Worm (Caenorhabditis elegans) whole organism, L2 larva: ENCODE data around the gene K11D12.12.

Source experiments
- fos-1 ChIP-seq: fragments of 150-350 bp; optimal IDR thresholded peaks from 2 replicates; lab custom pipeline; 2014; ENCODE audit warnings: missing biosample characterization, missing genetic modification characterization
- lin-13 ChIP-seq: fragments of 150-350 bp; optimal IDR thresholded peaks from 2 replicates; lab custom pipeline; 2014; ENCODE audit warnings: missing biosample characterization, missing genetic modification reagents, missing genetic modification characterization
- lin-39 ChIP-seq: fragments of 150-350 bp; optimal IDR thresholded peaks from 2 replicates; lab custom pipeline; 2014; ENCODE audit warnings: missing biosample characterization, missing genetic modification reagents, missing genetic modification characterization
- lsy-2 ChIP-seq, 2 experiments: fragments of 150-350 bp in 1 of 2; sonication (generic microtip) in 1 of 2; optimal IDR thresholded peaks; 2 replicates each; lab custom pipeline; 2014 to 2017; ENCODE audit warnings: missing biosample characterization in 2 of 2, missing genetic modification characterization in 2 of 2
- nhr-237 ChIP-seq: fragments of 150-350 bp; optimal IDR thresholded peaks from 2 replicates; lab custom pipeline; 2014; ENCODE audit warnings: missing biosample characterization, missing genetic modification characterization
- nhr-77 ChIP-seq: fragments of 150-350 bp; optimal IDR thresholded peaks from 2 replicates; lab custom pipeline; 2014; ENCODE audit warnings: missing biosample characterization, missing genetic modification characterization
- skn-1 ChIP-seq: sonication (generic microtip); optimal IDR thresholded peaks from 2 replicates; lab custom pipeline; 2017; ENCODE audit warnings: missing biosample characterization, missing genetic modification characterization

- TF ChIP-seq nhr-77 (no peak), fos-1 (tag; lab: Kevin White, UChicago) (peak; percentile 43), lin-39 (tag; lab: Kevin White, UChicago) (no peak), lsy-2 (tag; optimal IDR thresholded peaks at IDR 0.05; lab: Kevin White, UChicago) (peak; percentile 17 to 71), nhr-237 (tag; lab: Kevin White, UChicago) (no peak), skn-1 (tag; lab: Kevin White, UChicago) (no peak), lin-13 (GFP tag; lab: Kevin White, UChicago) (peak; percentile 20)
Measured at ce11 chrV:5064761-5065421, 12.8 kb downstream of the K11D12.12 start, which contains the start of gene mlk-1.
